Fruit fly (Drosophila melanogaster) whole organism, wandering third instar larva: ENCODE measurements around the gene CG33947.

Experiments
- HLH106 ChIP-seq: fragments of 200-800 bp; optimal IDR thresholded peaks from 3 replicates; lab custom pipeline; 2019; ENCODE audit warnings: missing biosample characterization, mild to moderate bottlenecking, missing genetic modification characterization, moderate library complexity
- Hr78 ChIP-seq: fragments of >200 bp; optimal IDR thresholded peaks from 2 replicates; lab custom pipeline; 2017; ENCODE audit warnings: missing biosample characterization, missing genetic modification characterization
- Vsx2 ChIP-seq: fragments of 200-300, 225-300 bp; sonication (Bioruptor generic); optimal IDR thresholded peaks from 2 replicates; lab custom pipeline; 2018; ENCODE audit warnings: missing biosample characterization, missing genetic modification characterization; ENCODE audit not compliant: partially characterized antibody
- pan ChIP-seq: fragments of >200 bp; optimal IDR thresholded peaks from 2 replicates; lab custom pipeline; 2017
- psq ChIP-seq: fragments of 200-800 bp; sonication (Bioruptor generic); optimal IDR thresholded peaks from 3 replicates; lab custom pipeline; 2017; ENCODE audit warnings: missing biosample characterization, mild to moderate bottlenecking, missing genetic modification characterization, moderate library complexity
- rgr ChIP-seq: fragments of 200-800 bp; sonication (Bioruptor generic); optimal IDR thresholded peaks from 3 replicates; lab custom pipeline; 2016; ENCODE audit warnings: missing biosample characterization, mild to moderate bottlenecking, missing genetic modification characterization
- sv ChIP-seq: fragments of 200-800 bp; sonication (Bioruptor generic); optimal IDR thresholded peaks from 3 replicates; lab custom pipeline; 2016; ENCODE audit warnings: missing biosample characterization, missing genetic modification characterization
- usp ChIP-seq: fragments of >200 bp; optimal IDR thresholded peaks from 2 replicates; lab custom pipeline; 2017; ENCODE audit warnings: missing biosample characterization, missing genetic modification characterization
- woc ChIP-seq: sonication (Bioruptor generic); optimal IDR thresholded peaks from 2 replicates; lab custom pipeline; 2016; ENCODE audit warnings: missing biosample characterization, mild to moderate bottlenecking, missing genetic modification characterization

DNA sequence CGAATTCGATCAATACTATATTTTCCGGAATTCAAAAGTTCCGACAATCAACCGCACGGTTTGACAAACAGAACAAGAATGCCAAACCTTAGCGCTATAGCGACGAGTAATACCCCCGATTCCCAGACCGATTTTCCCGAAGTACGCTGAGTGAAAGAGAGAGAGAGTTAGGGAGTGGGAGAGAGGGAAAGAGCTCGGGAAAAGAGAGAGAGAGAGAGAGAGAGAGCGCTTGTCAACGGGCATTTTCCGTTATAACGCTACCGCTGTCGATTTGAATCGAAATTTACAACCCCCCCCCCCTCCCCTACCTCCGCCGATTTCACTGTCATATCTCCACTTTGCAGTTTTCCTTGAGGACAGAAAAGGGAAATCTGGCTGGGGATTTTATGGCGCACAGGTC, 49.7 kb upstream of the CG33947 start:
- TF ChIP-seq psq (GFP tag; lab: Kevin White, UChicago): no peak
- TF ChIP-seq HLH106: no peak
- TF ChIP-seq pan: no peak
- TF ChIP-seq usp (GFP tag; lab: Kevin White, UChicago): no peak
- TF ChIP-seq sv (GFP tag; lab: Kevin White, UChicago): no peak
- no peak for TF ChIP-seq Hr78 (GFP tag; lab: Kevin White, UChicago)
- no peak for TF ChIP-seq woc (GFP tag; lab: Kevin White, UChicago)
- TF ChIP-seq Vsx2 (GFP tag; lab: Kevin White, UChicago): no peak
- no peak for TF ChIP-seq rgr (GFP tag; lab: Kevin White, UChicago)
